Worm (Caenorhabditis elegans) whole organism, L1 larva: Measurements from ENCODE around the gene T12G3.11.

Source experiments
- C04F5.9 ChIP-seq: sonication (generic microtip); optimal IDR thresholded peaks from 2 replicates; lab custom pipeline; 2016; ENCODE audit warnings: missing genetic modification characterization, missing compliant biosample characterization
- C16A3.4 ChIP-seq: fragments of 150-350 bp; optimal IDR thresholded peaks from 2 replicates; lab custom pipeline; 2014; ENCODE audit warnings: missing biosample characterization, missing genetic modification characterization
- Y116A8C.19 ChIP-seq: sonication (generic microtip); optimal IDR thresholded peaks from 2 replicates; lab custom pipeline; 2016; ENCODE audit warnings: missing compliant biosample characterization, missing genetic modification characterization, borderline replicate concordance
- aha-1 ChIP-seq: fragments of 150-350 bp; optimal IDR thresholded peaks from 2 replicates; lab custom pipeline; 2014; ENCODE audit warnings: missing biosample characterization, missing genetic modification characterization
- alr-1 ChIP-seq: fragments of 200-800 bp; sonication (Bioruptor generic); optimal IDR thresholded peaks from 2 replicates; lab custom pipeline; 2018; ENCODE audit warnings: borderline replicate concordance, mild to moderate bottlenecking, missing genetic modification characterization, missing compliant biosample characterization
- aly-2 ChIP-seq: fragments of 150-350 bp; optimal IDR thresholded peaks from 2 replicates; lab custom pipeline; 2014; ENCODE audit warnings: missing biosample characterization, missing genetic modification characterization
- ama-1 ChIP-seq: fragments of 150-350 bp; optimal IDR thresholded peaks from 2 replicates; lab custom pipeline; 2014
- ceh-63 ChIP-seq: fragments of 200-800 bp; sonication (Bioruptor generic); optimal IDR thresholded peaks from 2 replicates; lab custom pipeline; 2018; ENCODE audit warnings: mild to moderate bottlenecking, missing genetic modification characterization, missing compliant biosample characterization
- ces-1 ChIP-seq: fragments of 150-350 bp; optimal IDR thresholded peaks from 2 replicates; lab custom pipeline; 2014; ENCODE audit warnings: missing biosample characterization, missing genetic modification reagents, missing genetic modification characterization
- dpl-1 ChIP-seq, 3 experiments: fragments of 150-350 bp in 2 of 3; sonication (generic microtip) in 1 of 3; optimal IDR thresholded peaks; 2 replicates each; lab custom pipeline; 2014 to 2017; ENCODE audit warnings: missing biosample characterization in 3 of 3, missing genetic modification characterization in 3 of 3, missing genetic modification reagents in 3 of 3
- dsc-1 ChIP-seq: sonication (generic microtip); optimal IDR thresholded peaks from 2 replicates; lab custom pipeline; 2016; ENCODE audit warnings: mild to moderate bottlenecking, missing genetic modification characterization, missing compliant biosample characterization
- efl-1 ChIP-seq, 4 experiments: fragments of 150-350 bp; optimal IDR thresholded peaks in 3 of 4; peaks in 1 of 4; 1 replicate in 1 of 4; 2 replicates in 3 of 4; lab custom pipeline; 2014; ENCODE audit warnings: missing biosample characterization in 2 of 4, missing genetic modification characterization in 2 of 4, missing genetic modification reagents in 2 of 4
- efl-3 ChIP-seq: fragments of 200-800 bp; sonication (Bioruptor generic); optimal IDR thresholded peaks from 2 replicates; lab custom pipeline; 2018; ENCODE audit warnings: mild to moderate bottlenecking, missing genetic modification characterization, missing compliant biosample characterization
- egl-13 ChIP-seq: sonication (generic microtip); optimal IDR thresholded peaks from 2 replicates; lab custom pipeline; 2016; ENCODE audit warnings: missing genotype, missing genetic modification reagents, missing genetic modification characterization, missing compliant biosample characterization
- elt-3 ChIP-seq, 6 experiments: fragments of 150-350 bp in 1 of 6; sonication (generic microtip); optimal IDR thresholded peaks; 2 replicates each; lab custom pipeline; 2017 to 2018; ENCODE audit warnings: missing biosample characterization in 6 of 6, missing genetic modification characterization in 6 of 6, inconsistent platforms in 1 of 6
- fkh-10 ChIP-seq: sonication (generic microtip); optimal IDR thresholded peaks from 2 replicates; lab custom pipeline; 2017; ENCODE audit warnings: missing biosample characterization, missing genetic modification reagents, missing genetic modification characterization
- grh-1 ChIP-seq: fragments of 200-800 bp; sonication (Bioruptor generic); IDR thresholded peaks from 2 replicates; pipeline ENCODE4 v1.3.6; 2022; ENCODE audit warnings: missing genetic modification reagents, missing genetic modification characterization, missing compliant biosample characterization
- hlh-17 ChIP-seq: fragments of 200-800 bp; sonication (Bioruptor generic); optimal IDR thresholded peaks from 2 replicates; lab custom pipeline; 2018; ENCODE audit warnings: missing genetic modification characterization, mild to moderate bottlenecking, missing compliant biosample characterization, moderate library complexity, borderline replicate concordance
- hpl-2 ChIP-seq: fragments of 150-350 bp; optimal IDR thresholded peaks from 2 replicates; lab custom pipeline; 2014; ENCODE audit warnings: missing biosample characterization, missing genetic modification reagents, missing genetic modification characterization
- isw-1 ChIP-seq: fragments of 200-800 bp; sonication (Bioruptor generic); IDR thresholded peaks from 2 replicates; pipeline ENCODE4 v1.3.6; 2022; ENCODE audit warnings: missing genetic modification characterization, missing compliant biosample characterization
- jun-1 ChIP-seq: fragments of 150-350 bp; optimal IDR thresholded peaks from 2 replicates; lab custom pipeline; 2014; ENCODE audit warnings: missing biosample characterization, missing genetic modification reagents, missing genetic modification characterization
- lin-14 ChIP-seq: fragments of 200-800 bp; sonication (Bioruptor generic); optimal IDR thresholded peaks from 2 replicates; lab custom pipeline; 2018; ENCODE audit warnings: mild to moderate bottlenecking, missing genetic modification characterization, moderate library complexity, missing compliant biosample characterization
- lin-35 ChIP-seq, 2 experiments: fragments of 150-350 bp; optimal IDR thresholded peaks; 2 replicates each; lab custom pipeline; 2014; ENCODE audit warnings: missing biosample characterization in 2 of 2, missing genetic modification characterization in 2 of 2, missing genetic modification reagents in 2 of 2
- lin-39 ChIP-seq: fragments of 150-350 bp; optimal IDR thresholded peaks from 2 replicates; lab custom pipeline; 2014; ENCODE audit warnings: missing biosample characterization, missing genetic modification reagents, missing genetic modification characterization
- lir-3 ChIP-seq: sonication (generic microtip); optimal IDR thresholded peaks from 2 replicates; lab custom pipeline; 2016; ENCODE audit warnings: mild to moderate bottlenecking, missing genetic modification characterization, moderate library complexity, missing compliant biosample characterization; ENCODE audit not compliant: poor library complexity
- lsy-2 ChIP-seq, 2 experiments: fragments of 150-350 bp; optimal IDR thresholded peaks; 2 replicates each; lab custom pipeline; 2014; ENCODE audit warnings: missing biosample characterization in 2 of 2, missing genetic modification characterization in 2 of 2
- mab-9 ChIP-seq: fragments of 200-800 bp; sonication (Bioruptor generic); IDR thresholded peaks from 2 replicates; pipeline ENCODE4 v1.3.6; 2022; ENCODE audit warnings: missing genetic modification reagents, missing genetic modification characterization, missing compliant biosample characterization
- mdl-1 ChIP-seq, 2 experiments: fragments of 150-350 bp; optimal IDR thresholded peaks; 2 replicates each; lab custom pipeline; 2014 to 2017; ENCODE audit warnings: missing biosample characterization in 2 of 2, missing genetic modification characterization in 2 of 2, inconsistent platforms in 1 of 2
- mef-2 ChIP-seq: fragments of 150-350 bp; optimal IDR thresholded peaks from 2 replicates; lab custom pipeline; 2014; ENCODE audit warnings: missing biosample characterization, missing genetic modification characterization
- nhr-12 ChIP-seq: sonication (generic microtip); optimal IDR thresholded peaks from 2 replicates; lab custom pipeline; 2017; ENCODE audit warnings: missing biosample characterization, missing genetic modification characterization
- nhr-20 ChIP-seq: sonication (generic microtip); optimal IDR thresholded peaks from 2 replicates; lab custom pipeline; 2016; ENCODE audit warnings: mild to moderate bottlenecking, missing genetic modification characterization, missing compliant biosample characterization
- nhr-237 ChIP-seq: fragments of 150-350 bp; optimal IDR thresholded peaks from 2 replicates; lab custom pipeline; 2014; ENCODE audit warnings: missing biosample characterization, missing genetic modification characterization
- nhr-71 ChIP-seq: sonication (generic microtip); optimal IDR thresholded peaks from 2 replicates; lab custom pipeline; 2016; ENCODE audit warnings: mild to moderate bottlenecking, missing genetic modification characterization, moderate library complexity, missing compliant biosample characterization
- nhr-76 ChIP-seq: sonication (generic microtip); optimal IDR thresholded peaks from 2 replicates; lab custom pipeline; 2017; ENCODE audit warnings: missing biosample characterization, missing genetic modification characterization
- nhr-77 ChIP-seq: fragments of 150-350 bp; optimal IDR thresholded peaks from 2 replicates; lab custom pipeline; 2014; ENCODE audit warnings: missing biosample characterization, missing genetic modification characterization
- nhr-85 ChIP-seq: sonication (generic microtip); peaks from one replicate; lab custom pipeline; 2016; ENCODE audit warnings: missing genetic modification characterization, inconsistent platforms, missing compliant biosample characterization
- nhr-90 ChIP-seq: sonication (generic microtip); optimal IDR thresholded peaks from 2 replicates; lab custom pipeline; 2016; ENCODE audit warnings: mild to moderate bottlenecking, missing genetic modification characterization, missing compliant biosample characterization; ENCODE audit not compliant: poor library complexity
- pag-3 ChIP-seq: sonication (generic microtip); optimal IDR thresholded peaks from 2 replicates; lab custom pipeline; 2017; ENCODE audit warnings: missing genetic modification characterization, mild to moderate bottlenecking, missing compliant biosample characterization, antibody characterized with exemption, borderline replicate concordance; ENCODE audit not compliant: insufficient read depth
- pax-3 ChIP-seq: fragments of 200-800 bp; sonication (Bioruptor generic); optimal IDR thresholded peaks from 2 replicates; lab custom pipeline; 2018; ENCODE audit warnings: mild to moderate bottlenecking, missing genetic modification characterization, moderate library complexity, missing compliant biosample characterization
- rnt-1 ChIP-seq: sonication (generic microtip); optimal IDR thresholded peaks from 2 replicates; lab custom pipeline; 2016; ENCODE audit warnings: mild to moderate bottlenecking, missing genetic modification characterization, moderate library complexity, missing compliant biosample characterization
- skn-1 ChIP-seq: fragments of 150-350 bp; optimal IDR thresholded peaks from 2 replicates; lab custom pipeline; 2014; ENCODE audit warnings: missing biosample characterization, missing genetic modification characterization
- snpc-4 ChIP-seq: fragments of 150-350 bp; optimal IDR thresholded peaks from 2 replicates; lab custom pipeline; 2014; ENCODE audit warnings: missing biosample characterization, missing genetic modification characterization
- snu-23 ChIP-seq: sonication (generic microtip); optimal IDR thresholded peaks from 2 replicates; lab custom pipeline; 2016; ENCODE audit warnings: missing genetic modification characterization, missing compliant biosample characterization
- sox-4 ChIP-seq: sonication (generic microtip); optimal IDR thresholded peaks from 2 replicates; lab custom pipeline; 2016; ENCODE audit warnings: missing genetic modification characterization, missing compliant biosample characterization
- sptf-1 ChIP-seq: fragments of 150-350 bp; optimal IDR thresholded peaks from 2 replicates; lab custom pipeline; 2014; ENCODE audit warnings: missing biosample characterization, missing genetic modification characterization
- swsn-7 ChIP-seq: sonication (generic microtip); optimal IDR thresholded peaks from 2 replicates; lab custom pipeline; 2016; ENCODE audit warnings: missing genetic modification characterization, missing compliant biosample characterization
- unc-86 ChIP-seq: sonication (generic microtip); optimal IDR thresholded peaks from 2 replicates; lab custom pipeline; 2016; ENCODE audit warnings: missing genetic modification characterization, missing compliant biosample characterization
- unc-98 ChIP-seq: fragments of 200-800 bp; sonication (Bioruptor generic); IDR thresholded peaks from 2 replicates; pipeline ENCODE4 v1.3.6; 2022; ENCODE audit warnings: missing genetic modification characterization, missing compliant biosample characterization
- vab-15 ChIP-seq: sonication (generic microtip); optimal IDR thresholded peaks from 2 replicates; lab custom pipeline; 2017; ENCODE audit warnings: missing genotype, mild to moderate bottlenecking, missing genetic modification characterization, missing compliant biosample characterization
- xbp-1 ChIP-seq: sonication (generic microtip); optimal IDR thresholded peaks from 2 replicates; lab custom pipeline; 2016; ENCODE audit warnings: missing genetic modification characterization, missing compliant biosample characterization
- zag-1 ChIP-seq: fragments of 150-350 bp; optimal IDR thresholded peaks from 2 replicates; lab custom pipeline; 2014; ENCODE audit warnings: missing biosample characterization, missing genetic modification characterization
- ztf-11 ChIP-seq, 2 experiments: sonication (generic microtip); optimal IDR thresholded peaks; 2 replicates each; lab custom pipeline; 2016 to 2017; ENCODE audit warnings: missing genetic modification characterization in 2 of 2, missing biosample characterization in 1 of 2, missing compliant biosample characterization in 1 of 2

The T12G3.11 gene

DNA sequence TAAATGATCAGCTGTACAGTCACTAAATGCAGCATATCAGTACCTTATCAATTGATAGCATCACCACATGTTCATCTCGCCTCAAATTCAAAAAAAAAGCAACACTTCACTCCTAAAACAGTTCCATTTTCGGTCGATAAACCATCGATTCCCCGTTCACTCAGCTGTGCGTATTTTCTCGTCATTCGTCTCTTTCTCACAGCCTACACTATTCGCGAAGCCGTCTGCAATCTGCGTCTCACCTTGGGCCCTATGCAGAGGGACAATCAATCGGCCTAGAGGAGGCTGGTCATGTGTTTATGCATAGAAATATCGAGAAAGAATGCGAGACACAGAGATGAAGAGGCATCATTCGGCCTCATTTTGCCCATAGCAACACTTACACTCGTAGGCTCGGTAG is 2.8 kb upstream of the T12G3.11 start:
- TF ChIP-seq nhr-71 (tag; lab: Kevin White, UChicago) (peak; percentile 92), Y116A8C.19 (tag; lab: Kevin White, UChicago) (no peak), hpl-2 (GFP tag; lab: Kevin White, UChicago) (no peak), ama-1 (peak; percentile 63), nhr-20 (tag; lab: Kevin White, UChicago) (peak; percentile 93), dsc-1 (tag; lab: Kevin White, UChicago) (peak; percentile 66), C16A3.4 (tag; lab: Kevin White, UChicago) (peak; percentile 83), nhr-77 (peak; percentile 63), nhr-12 (no peak), snpc-4 (tag; lab: Kevin White, UChicago) (no peak), lsy-2 (tag; optimal IDR thresholded peaks at IDR 0.05; lab: Kevin White, UChicago) (peak; percentile 72 to 83), efl-1 (optimal IDR thresholded peaks at IDR 0.05; lab: Kevin White, UChicago) (peak; percentile 79 to 82), efl-1 (GFP tag; optimal IDR thresholded peaks at IDR 0.05 in 1 of 2; lab: Kevin White, UChicago) (peak; percentile 67 to 92), pag-3 (tag; lab: Kevin White, UChicago) (no peak), grh-1 (GFP tag; lab: Robert Waterston, UW) (peak; percentile 50), nhr-85 (tag; lab: Kevin White, UChicago) (peak; percentile 93), ceh-63 (GFP tag; lab: Kevin White, UChicago) (no peak), egl-13 (tag; lab: Kevin White, UChicago) (peak; percentile 27), aly-2 (no peak), fkh-10 (GFP tag; lab: Kevin White, UChicago) (no peak), jun-1 (tag; lab: Kevin White, UChicago) (peak; percentile 81), nhr-76 (tag; lab: Kevin White, UChicago) (no peak), lin-14 (GFP tag; lab: Kevin White, UChicago) (peak; percentile 95), nhr-90 (tag; lab: Kevin White, UChicago) (peak; percentile 72), xbp-1 (tag; lab: Kevin White, UChicago) (peak; percentile 75), elt-3 (tag; optimal IDR thresholded peaks at IDR 0.05; lab: Kevin White, UChicago) (peak in 2 of 6 experiments; percentile 71 to 80), ces-1 (GFP tag; lab: Kevin White, UChicago) (no peak), zag-1 (no peak), mdl-1 (tag; optimal IDR thresholded peaks at IDR 0.05; lab: Kevin White, UChicago) (peak in 1 of 2 experiments; percentile 86), sptf-1 (no peak), efl-3 (no peak), lin-35 (GFP tag; optimal IDR thresholded peaks at IDR 0.05; lab: Kevin White, UChicago) (peak; percentile 62 to 86), isw-1 (peak; percentile 54; the same call in 1 of the 2 replicates), rnt-1 (tag; lab: Kevin White, UChicago) (peak; percentile 68), unc-98 (GFP tag; lab: Robert Waterston, UW) (no peak), skn-1 (tag; lab: Kevin White, UChicago) (peak; percentile 80), hlh-17 (GFP tag; lab: Kevin White, UChicago) (no peak), ztf-11 (tag; optimal IDR thresholded peaks at IDR 0.05; lab: Kevin White, UChicago) (peak in 1 of 2 experiments; percentile 55), alr-1 (tag; lab: Kevin White, UChicago) (no peak), sox-4 (tag; lab: Kevin White, UChicago) (no peak), C04F5.9 (no peak), vab-15 (tag; lab: Kevin White, UChicago) (no peak), mef-2 (tag; lab: Kevin White, UChicago) (no peak), lir-3 (tag; lab: Kevin White, UChicago) (peak; percentile 68), nhr-237 (peak; percentile 47), aha-1 (tag; lab: Kevin White, UChicago) (no peak), lin-39 (tag; lab: Kevin White, UChicago) (no peak), mab-9 (no peak), snu-23 (GFP tag; lab: Kevin White, UChicago) (peak; percentile 95), dpl-1 (GFP tag; optimal IDR thresholded peaks at IDR 0.05; lab: Kevin White, UChicago) (peak; percentile 60 to 70 (median 63)), swsn-7 (tag; lab: Kevin White, UChicago) (peak; percentile 87), unc-86 (tag; lab: Kevin White, UChicago) (peak; percentile 65), pax-3 (tag; lab: Kevin White, UChicago) (peak; percentile 36)
